Worm (Caenorhabditis elegans) whole organism, young adult: Measurements from ENCODE around the gene srxa-1.

Experiments used
- nhr-120 ChIP-seq: fragments of 200-800 bp; sonication (Bioruptor generic); IDR thresholded peaks from 2 replicates; pipeline ENCODE4 v1.3.6; 2022; ENCODE audit warnings: missing genetic modification characterization, missing compliant biosample characterization
- snpc-4 ChIP-seq, 5 experiments: fragments of 150-350 bp in 1 of 5; sonication (generic microtip) in 4 of 5; optimal IDR thresholded peaks; 2 replicates each; lab custom pipeline; 2014 to 2018; ENCODE audit warnings: missing genetic modification characterization in 5 of 5, missing biosample characterization in 3 of 5, antibody characterized with exemption in 2 of 5, mild to moderate bottlenecking in 2 of 5, missing compliant biosample characterization in 2 of 5, missing genotype in 2 of 5, moderate library complexity in 2 of 5, missing genetic modification reagents in 1 of 5
- unc-62 ChIP-seq: fragments of 150-350 bp; optimal IDR thresholded peaks from 2 replicates; lab custom pipeline; 2014; ENCODE audit warnings: missing biosample characterization, missing genetic modification reagents, missing genetic modification characterization

DNA sequence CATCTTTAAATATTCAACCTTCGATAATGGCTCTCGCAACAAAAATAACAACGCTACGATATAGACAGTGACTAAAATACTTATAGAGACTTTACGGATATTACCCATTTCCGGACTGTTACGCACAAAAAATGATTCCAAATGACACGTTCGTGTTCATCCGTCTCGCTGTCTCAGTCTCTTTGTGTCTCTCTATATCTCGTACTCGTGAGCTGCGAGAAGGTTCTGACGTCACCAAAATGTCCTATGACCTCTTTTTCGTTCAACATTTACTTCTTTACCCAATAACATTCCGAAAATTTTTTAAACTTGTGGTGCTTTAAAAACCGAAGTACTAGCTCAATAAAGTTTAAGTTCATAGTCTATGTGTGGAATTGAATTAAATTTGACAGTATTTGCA lies 21.7 kb upstream of the srxa-1 start:
- TF ChIP-seq unc-62 (no peak), snpc-4 (GFP tag; optimal IDR thresholded peaks at IDR 0.05; lab: Kevin White, UChicago) (no peak), snpc-4 (tag; optimal IDR thresholded peaks at IDR 0.05; lab: Kevin White, UChicago) (no peak), nhr-120 (no peak)
